Worm (Caenorhabditis elegans): ENCODE data around the gene hacl-1.

hacl-1 gene

ce11 chrII:11537115-11537514, 44.4 kb upstream of the hacl-1 start:
- TF ChIP-seq F22D6.2 (tag; optimal IDR thresholded peaks at IDR 0.05) (no peak), ztf-18 (tag; optimal IDR thresholded peaks at IDR 0.05) (peak; percentile 2), dox-1 (GFP tag; IDR thresholded peaks at IDR 0.05) (peak; percentile 92), C17E4.6 (GFP tag; IDR thresholded peaks at IDR 0.05) (peak; percentile 78), ceh-40 (GFP tag; IDR thresholded peaks at IDR 0.05) (no peak), nfya-1 (tag; optimal IDR thresholded peaks at IDR 0.05; ENCODE audit: borderline replicate concordance, insufficient read depth) (no peak), xnd-1 (tag; optimal IDR thresholded peaks at IDR 0.05) (peak; percentile 95), lin-35 (GFP tag; optimal IDR thresholded peaks at IDR 0.05) (peak in 2 of 3 experiments; percentile 38 to 44), bed-1 (GFP tag; IDR thresholded peaks at IDR 0.05) (no peak), akir-1 (GFP tag; optimal IDR thresholded peaks at IDR 0.05) (no peak), let-607 (tag; optimal IDR thresholded peaks at IDR 0.05) (no peak), ccch-3 (GFP tag; optimal IDR thresholded peaks at IDR 0.05) (no peak), somi-1 (GFP tag; optimal IDR thresholded peaks at IDR 0.05) (no peak), sea-2 (GFP tag; IDR thresholded peaks at IDR 0.05) (no peak), lag-1 (GFP tag; IDR thresholded peaks at IDR 0.05) (no peak), aptf-2 (GFP tag; conservative IDR thresholded peaks at IDR 0.05) (peak; percentile 85), gei-17 (GFP tag; optimal IDR thresholded peaks at IDR 0.05) (no peak), madf-6 (GFP tag; IDR thresholded peaks at IDR 0.05) (peak; percentile 98), ztf-25 (GFP tag; IDR thresholded peaks at IDR 0.05) (no peak), tbp1 (GFP tag; optimal IDR thresholded peaks at IDR 0.05) (peak; percentile 59), mxl-1 (tag; optimal IDR thresholded peaks at IDR 0.05) (no peak), B0035.1 (tag; optimal IDR thresholded peaks at IDR 0.05) (no peak), ztf-26 (tag; optimal IDR thresholded peaks at IDR 0.05) (no peak), ceh-79 (tag; optimal IDR thresholded peaks at IDR 0.05) (no peak), lir-1 (GFP tag; conservative IDR thresholded peaks at IDR 0.05) (peak; percentile 79; the same call in 1 of the 2 replicates), nfya-2 (GFP tag; IDR thresholded peaks at IDR 0.05) (no peak), ztf-28 (GFP tag; IDR thresholded peaks at IDR 0.05) (0 out of 2 replicates have a peak, but pooled peaks have one; percentile 51), efl-1 (GFP tag; optimal IDR thresholded peaks at IDR 0.05) (peak; percentile 97), nhr-80 (tag; optimal IDR thresholded peaks at IDR 0.05) (no peak), mes-4 (tag; optimal IDR thresholded peaks at IDR 0.05) (no peak), tlf-1 (GFP tag; optimal IDR thresholded peaks at IDR 0.05) (peak; percentile 81), nhr-90 (tag; optimal IDR thresholded peaks at IDR 0.05) (no peak), unc-62 (GFP tag; optimal IDR thresholded peaks at IDR 0.05) (no peak), egl-44 (GFP tag; IDR thresholded peaks at IDR 0.05) (no peak), F52B5.7 (tag; optimal IDR thresholded peaks at IDR 0.05) (no peak), mcd-1 (GFP tag; IDR thresholded peaks at IDR 0.05) (peak; percentile 78), dpff-1 (tag; optimal IDR thresholded peaks at IDR 0.05) (no peak), ekl-4 (GFP tag; IDR thresholded peaks at IDR 0.05) (peak; percentile 64), rpc-1 (optimal IDR thresholded peaks at IDR 0.05) (no peak), rpc-1 (tag; optimal IDR thresholded peaks at IDR 0.05) (no peak), rcor-1 (GFP tag; IDR thresholded peaks at IDR 0.05) (peak; percentile 47; the same call in 1 of the 2 replicates), Y53F4B.3 (GFP tag; IDR thresholded peaks at IDR 0.05) (no peak), fkh-3 (tag; optimal IDR thresholded peaks at IDR 0.05) (no peak), ceh-91 (GFP tag; IDR thresholded peaks at IDR 0.05) (peak; percentile 94), madf-3 (GFP tag; IDR thresholded peaks at IDR 0.05) (peak; percentile 92), F57C9.4 (tag; optimal IDR thresholded peaks at IDR 0.05) (no peak), athp-1 (tag; optimal IDR thresholded peaks at IDR 0.05) (peak; percentile 40), lsl-1 (GFP tag; optimal IDR thresholded peaks at IDR 0.05) (peak; percentile 80), snpc-3.4 (tag; optimal IDR thresholded peaks at IDR 0.05) (peak; percentile 89)

All from whole organism, young adult.